Worm (Caenorhabditis elegans) whole organism, midembryonic: Measurements from ENCODE around the gene Y73B6BL.14.
"Not testable (repeated sequence)": the region's sequence is repeated elsewhere in the genome, so short reads cannot be mapped to it uniquely, and the experiment has no call there.

ENCODE experiments used
- T22C8.4 ChIP-seq: fragments of 200-800 bp; sonication (Bioruptor generic); IDR thresholded peaks from 2 replicates; pipeline ENCODE4 v1.3.6; 2022; ENCODE audit warnings: missing genetic modification characterization, missing compliant biosample characterization
- cog-1 ChIP-seq: sonication (generic microtip); optimal IDR thresholded peaks from 2 replicates; lab custom pipeline; 2016; ENCODE audit warnings: missing genetic modification characterization, missing compliant biosample characterization
- flt-1 ChIP-seq: fragments of 200-800 bp; sonication (Bioruptor generic); IDR thresholded peaks from 2 replicates; pipeline ENCODE4 v1.3.6; 2022; ENCODE audit warnings: missing genetic modification characterization, missing compliant biosample characterization
- med-1 ChIP-seq: sonication (generic microtip); optimal IDR thresholded peaks from 2 replicates; lab custom pipeline; 2017; ENCODE audit warnings: missing genetic modification characterization, mild to moderate bottlenecking, missing compliant biosample characterization, antibody characterized with exemption, missing genetic modification reagents; ENCODE audit not compliant: insufficient read depth
- ref-1 ChIP-seq: fragments of 200-800 bp; sonication (Bioruptor generic); conservative IDR thresholded peaks from 2 replicates; pipeline ENCODE4 v1.3.6; 2022; ENCODE audit warnings: missing genetic modification reagents, missing genetic modification characterization, missing compliant biosample characterization
- ztf-29 ChIP-seq: fragments of 200-800 bp; sonication (Bioruptor generic); IDR thresholded peaks from 2 replicates; pipeline ENCODE4 v1.3.6; 2022; ENCODE audit warnings: missing genetic modification reagents, missing genetic modification characterization, missing compliant biosample characterization

ce11 chrIV:6317357-6317756 lies 25.4 kb downstream of the Y73B6BL.14 start, which contains the start of gene Y73B6BL.12:
- not testable (repeated sequence) for TF ChIP-seq flt-1; T22C8.4 (GFP tag; lab: Robert Waterston, UW); ref-1 (GFP tag; lab: Robert Waterston, UW); cog-1 (tag; lab: Kevin White, UChicago); med-1 (GFP tag; lab: Kevin White, UChicago); ztf-29 (GFP tag; lab: Robert Waterston, UW)
